Worm (Caenorhabditis elegans): Measurements from ENCODE around the gene M03D4.3.

Gene M03D4.3

DNA sequence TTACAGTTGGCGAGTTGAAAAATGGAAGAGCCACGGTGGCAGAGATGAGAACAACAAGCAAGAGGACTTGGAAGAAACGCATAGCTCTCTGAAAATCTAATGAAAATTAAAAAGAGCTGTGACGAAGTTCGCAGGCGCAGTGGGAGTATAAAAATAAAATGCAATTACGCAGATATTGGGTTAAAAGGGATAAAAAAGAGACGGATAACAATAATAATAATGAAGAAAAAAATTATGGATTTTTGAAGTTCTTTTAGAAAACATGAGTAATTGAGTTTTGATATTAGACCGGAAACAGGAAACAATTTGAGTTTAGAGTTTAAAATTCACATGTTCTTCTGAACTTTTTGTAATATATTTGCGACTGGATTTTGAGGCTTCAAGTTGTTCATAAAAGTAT, at the start of gene M03D4.3:
M03D4.3 (minus strand) TSS at position 101 of the 400 bp plus-strand sequence.
- TF ChIP-seq skn-1 (tag; optimal IDR thresholded peaks at IDR 0.05) (no peak), snu-23 (GFP tag; optimal IDR thresholded peaks at IDR 0.05) (no peak), pax-3 (tag; optimal IDR thresholded peaks at IDR 0.05) (no peak), nhr-84 (tag; optimal IDR thresholded peaks at IDR 0.05) (no peak), jun-1 (tag; optimal IDR thresholded peaks at IDR 0.05) (no peak), fkh-8 (tag; optimal IDR thresholded peaks at IDR 0.05) (no peak), F16B12.6 (tag; optimal IDR thresholded peaks at IDR 0.05) (no peak)

DNA sequence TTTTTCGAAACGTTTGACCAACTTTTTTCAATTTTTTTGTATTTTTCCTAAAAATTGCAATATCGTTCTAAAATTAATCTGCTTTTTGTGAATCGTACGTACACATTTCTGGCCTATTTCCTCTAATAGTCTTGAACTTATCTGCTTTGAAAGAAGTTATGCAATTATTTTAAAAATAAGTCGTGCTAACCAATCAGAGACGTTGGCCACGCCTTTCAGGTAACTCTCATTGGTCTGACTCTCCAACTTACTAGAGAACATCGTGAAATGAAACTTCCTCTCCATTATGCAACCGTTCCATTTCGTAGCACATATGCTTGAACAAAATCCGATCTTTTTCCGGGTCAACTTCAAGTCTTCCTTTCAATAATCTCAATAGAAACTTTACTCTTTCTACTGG, 47.4 kb upstream of the M03D4.3 start:
- TF ChIP-seq efl-1 (optimal IDR thresholded peaks at IDR 0.05) (no peak), efl-1 (GFP tag; optimal IDR thresholded peaks at IDR 0.05 in 1 of 2) (no peak), egl-13 (tag; optimal IDR thresholded peaks at IDR 0.05) (no peak), ceh-63 (GFP tag; optimal IDR thresholded peaks at IDR 0.05) (no peak), unc-86 (tag; optimal IDR thresholded peaks at IDR 0.05) (no peak), sup-37 (GFP tag; optimal IDR thresholded peaks at IDR 0.05) (no peak), lin-13 (GFP tag; optimal IDR thresholded peaks at IDR 0.05) (no peak), unc-30 (tag; optimal IDR thresholded peaks at IDR 0.05) (no peak), skn-1 (tag; optimal IDR thresholded peaks at IDR 0.05) (no peak), sox-4 (tag; optimal IDR thresholded peaks at IDR 0.05) (no peak), ets-5 (GFP tag; IDR thresholded peaks at IDR 0.05) (no peak), hlh-17 (GFP tag; optimal IDR thresholded peaks at IDR 0.05; ENCODE audit: borderline replicate concordance) (no peak), ztf-11 (tag; optimal IDR thresholded peaks at IDR 0.05) (no peak), ceh-90 (tag; optimal IDR thresholded peaks at IDR 0.05) (no peak), nhr-28 (tag; optimal IDR thresholded peaks at IDR 0.05) (no peak), unc-130 (tag; optimal IDR thresholded peaks at IDR 0.05) (no peak), isw-1 (GFP tag; IDR thresholded peaks at IDR 0.05) (no peak)

DNA sequence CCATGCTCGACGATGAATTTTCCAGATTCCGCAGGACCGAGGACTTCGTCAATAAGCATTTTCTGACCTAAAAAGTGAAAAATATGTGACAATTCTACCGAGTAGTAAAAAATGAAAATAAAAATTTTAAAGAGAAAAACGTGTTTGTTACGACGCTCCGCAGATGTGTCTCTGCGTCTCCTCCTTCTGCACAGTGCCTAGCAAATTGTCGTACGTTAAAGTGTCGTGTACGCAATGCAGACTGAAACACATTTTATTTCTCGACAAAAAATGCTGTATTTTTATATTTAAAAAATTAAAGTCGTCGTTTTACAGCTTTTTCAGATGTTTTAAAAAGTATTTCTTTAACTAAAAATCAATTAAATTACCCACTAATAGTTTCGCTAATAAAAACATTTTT, 44.6 kb upstream of the M03D4.3 start, which contains the start of gene C11D2.4:
C11D2.4 (minus strand) TSS at position 128 of the 400 bp plus-strand sequence.
- TF ChIP-seq C34B4.2 (tag; optimal IDR thresholded peaks at IDR 0.05) (no peak), lin-15B (tag; optimal IDR thresholded peaks at IDR 0.05) (no peak), lsy-2 (tag; optimal IDR thresholded peaks at IDR 0.05) (peak; percentile 59 to 70), dpl-1 (GFP tag; optimal IDR thresholded peaks at IDR 0.05) (peak; percentile 29 to 74 (median 66)), aly-2 (tag; optimal IDR thresholded peaks at IDR 0.05) (no peak), nhr-237 (tag; optimal IDR thresholded peaks at IDR 0.05) (no peak), ztf-11 (tag; optimal IDR thresholded peaks at IDR 0.05) (no peak), ces-1 (GFP tag; optimal IDR thresholded peaks at IDR 0.05) (no peak), elt-2 (tag; optimal IDR thresholded peaks at IDR 0.05) (no peak), mep-1 (tag; optimal IDR thresholded peaks at IDR 0.05) (peak; percentile 50), grh-1 (GFP tag; IDR thresholded peaks at IDR 0.05) (peak; percentile 52), lin-35 (GFP tag; optimal IDR thresholded peaks at IDR 0.05) (peak; percentile 36 to 72), tbx-2 (tag; optimal IDR thresholded peaks at IDR 0.05) (peak; percentile 55), F16B12.6 (tag; optimal IDR thresholded peaks at IDR 0.05) (peak; percentile 89), C16A3.4 (tag; optimal IDR thresholded peaks at IDR 0.05) (peak; percentile 26), jun-1 (tag; optimal IDR thresholded peaks at IDR 0.05) (no peak), lir-3 (tag; optimal IDR thresholded peaks at IDR 0.05; ENCODE audit: poor library complexity) (no peak), dsc-1 (tag; optimal IDR thresholded peaks at IDR 0.05) (peak; percentile 75), nhr-47 (tag; optimal IDR thresholded peaks at IDR 0.05) (peak; percentile 69), vab-15 (tag; optimal IDR thresholded peaks at IDR 0.05) (no peak), xbp-1 (tag; optimal IDR thresholded peaks at IDR 0.05) (peak; percentile 49), lin-14 (GFP tag; optimal IDR thresholded peaks at IDR 0.05) (no peak), tlp-1 (tag; optimal IDR thresholded peaks at IDR 0.05) (no peak), mef-2 (tag; optimal IDR thresholded peaks at IDR 0.05) (no peak), pax-3 (tag; optimal IDR thresholded peaks at IDR 0.05) (no peak), zip-4 (GFP tag; optimal IDR thresholded peaks at IDR 0.05) (no peak), fkh-8 (tag; optimal IDR thresholded peaks at IDR 0.05) (no peak), C04F5.9 (tag; optimal IDR thresholded peaks at IDR 0.05) (no peak), efl-1 (optimal IDR thresholded peaks at IDR 0.05) (peak; percentile 61 to 74), efl-1 (GFP tag; optimal IDR thresholded peaks at IDR 0.05 in 1 of 2) (peak; percentile 64 to 93), nhr-11 (tag; optimal IDR thresholded peaks at IDR 0.05) (no peak), egl-27 (tag; optimal IDR thresholded peaks at IDR 0.05) (no peak), ztf-4 (tag; optimal IDR thresholded peaks at IDR 0.05) (no peak), ceh-63 (GFP tag; optimal IDR thresholded peaks at IDR 0.05) (no peak), snu-23 (GFP tag; optimal IDR thresholded peaks at IDR 0.05) (peak; percentile 73), mab-9 (GFP tag; IDR thresholded peaks at IDR 0.05) (no peak)
